Worm (Caenorhabditis elegans): ENCODE measurements around the gene clec-68.

Gene clec-68

ce11 chrIV:3892027-3892426, 34.2 kb upstream of the clec-68 start, which contains the start of gene F56D6.9:
F56D6.9 (plus strand) TSS chrIV:3892327.
- no peak for TF ChIP-seq crh-2 (tag; optimal IDR thresholded peaks at IDR 0.05)
- no peak for TF ChIP-seq lin-39 (tag; optimal IDR thresholded peaks at IDR 0.05)
- TF ChIP-seq nhr-10 (tag; optimal IDR thresholded peaks at IDR 0.05) = no peak
- no peak for TF ChIP-seq lin-13 (GFP tag; optimal IDR thresholded peaks at IDR 0.05)
- TF ChIP-seq lsy-2 (tag; optimal IDR thresholded peaks at IDR 0.05) = no peak

DNA sequence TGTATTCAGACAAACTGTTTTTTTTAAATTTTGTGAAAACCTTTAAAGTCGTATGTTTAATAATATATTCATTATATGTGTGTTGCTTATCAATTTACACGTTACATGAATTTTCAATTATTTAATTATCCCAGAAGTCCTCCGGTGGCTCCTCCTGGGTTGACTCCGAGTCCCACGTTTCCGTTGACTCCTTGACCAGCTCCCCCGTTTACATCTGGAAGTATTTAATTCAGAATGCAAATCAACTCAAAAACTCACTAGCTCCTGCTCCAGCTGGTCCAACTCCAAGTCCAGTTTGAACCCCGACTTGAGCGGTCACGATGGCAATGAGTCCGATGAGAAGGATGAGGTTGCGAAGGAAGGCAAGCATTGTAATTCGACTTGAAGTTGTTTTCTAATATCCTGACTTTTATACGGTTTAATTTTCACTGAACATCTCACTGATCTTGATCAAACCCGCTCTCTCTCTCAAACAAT, 32.2 kb upstream of the clec-68 start, which contains the start of gene F56D6.8:
TSS of gene F56D6.8 (minus strand) at position 427 of the 477 bp plus-strand sequence.
- TF ChIP-seq C34F6.9 (tag; optimal IDR thresholded peaks at IDR 0.05) (no peak), mab-5 (tag; optimal IDR thresholded peaks at IDR 0.05) (no peak), sem-4 (tag; optimal IDR thresholded peaks at IDR 0.05) (no peak), ceh-82 (tag; optimal IDR thresholded peaks at IDR 0.05) (no peak)

ce11 chrIV:3894770-3895169, 31.4 kb upstream of the clec-68 start, which contains the start of gene dct-8:
dct-8 (plus strand) TSS chrIV:3895070.
- TF ChIP-seq nhr-23 (tag; optimal IDR thresholded peaks at IDR 0.05) (no peak), unc-39 (tag; optimal IDR thresholded peaks at IDR 0.05) (no peak), fos-1 (tag; optimal IDR thresholded peaks at IDR 0.05) (no peak), nhr-11 (tag; optimal IDR thresholded peaks at IDR 0.05) (no peak), blmp-1 (tag; optimal IDR thresholded peaks at IDR 0.05; ENCODE audit: insufficient read depth) (no peak), sma-3 (GFP tag; optimal IDR thresholded peaks at IDR 0.05) (no peak), nhr-6 (tag; optimal IDR thresholded peaks at IDR 0.05) (no peak), peb-1 (tag; optimal IDR thresholded peaks at IDR 0.05) (no peak), gmeb-1 (tag; optimal IDR thresholded peaks at IDR 0.05) (no peak), zag-1 (tag; optimal IDR thresholded peaks at IDR 0.05) (no peak), sma-9 (GFP tag; optimal IDR thresholded peaks at IDR 0.05) (no peak), sma-9 (tag; optimal IDR thresholded peaks at IDR 0.05) (no peak)

DNA sequence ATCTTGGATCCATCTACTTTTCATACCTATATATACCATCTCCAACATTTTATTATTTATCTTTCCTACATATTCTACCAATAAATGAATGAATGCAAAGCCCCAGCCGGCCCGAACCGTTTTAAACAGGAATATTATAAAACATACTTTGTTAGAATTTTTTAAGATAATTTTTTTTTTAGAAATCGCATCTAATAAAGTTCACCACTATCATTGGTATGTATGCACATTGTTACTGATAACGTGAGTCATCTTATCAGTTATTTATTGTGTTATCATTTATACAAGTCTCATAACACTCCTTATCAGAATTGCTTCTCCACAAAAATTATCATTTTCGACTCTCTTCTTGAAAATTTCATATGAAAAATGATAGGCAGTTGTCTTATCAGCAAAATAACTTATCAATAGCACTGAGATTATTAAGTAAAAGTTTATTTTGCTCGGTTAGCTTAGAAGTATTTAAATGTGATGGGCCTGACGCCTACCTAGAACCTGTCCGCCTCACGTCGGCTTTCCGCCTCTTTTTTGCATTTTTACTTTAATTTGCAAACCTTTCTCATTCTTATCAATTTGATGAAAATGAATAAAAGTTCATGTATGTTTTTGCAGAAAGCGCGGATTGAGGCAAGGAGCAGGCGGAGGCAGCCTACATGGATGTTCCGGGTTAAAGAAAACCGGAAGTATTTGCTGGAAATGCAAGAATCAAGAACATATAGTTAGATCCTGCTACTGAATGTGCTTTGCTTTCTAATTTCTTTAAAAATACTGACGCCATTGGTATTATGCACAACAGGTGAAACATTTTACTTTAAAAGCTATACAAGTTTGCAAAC, 26.3 kb upstream of the clec-68 start, which contains the start of gene srz-62:
TSS of gene srz-62 (plus strand) at position 786 of the 836 bp plus-strand sequence.
- TF ChIP-seq zag-1 (tag; optimal IDR thresholded peaks at IDR 0.05) = no peak
- no peak for TF ChIP-seq mab-5 (tag; optimal IDR thresholded peaks at IDR 0.05)
- TF ChIP-seq mdl-1 (tag; optimal IDR thresholded peaks at IDR 0.05) = peak in 1 of 2 experiments; percentile 55
- no peak for TF ChIP-seq C34F6.9 (tag; optimal IDR thresholded peaks at IDR 0.05)
- no peak for TF ChIP-seq peb-1 (tag; optimal IDR thresholded peaks at IDR 0.05)
- TF ChIP-seq dmd-4 (tag; optimal IDR thresholded peaks at IDR 0.05) = no peak
- TF ChIP-seq ZK546.5 (tag; optimal IDR thresholded peaks at IDR 0.05) = no peak
- TF ChIP-seq sma-9 (GFP tag; optimal IDR thresholded peaks at IDR 0.05) = peak; percentile 49
- no peak for TF ChIP-seq sma-9 (tag; optimal IDR thresholded peaks at IDR 0.05)
- TF ChIP-seq skn-1 (tag; optimal IDR thresholded peaks at IDR 0.05) = no peak
- no peak for TF ChIP-seq lin-13 (GFP tag; optimal IDR thresholded peaks at IDR 0.05)
- TF ChIP-seq ztf-11 (tag; optimal IDR thresholded peaks at IDR 0.05) = no peak
- TF ChIP-seq egl-27 (tag; optimal IDR thresholded peaks at IDR 0.05) = peak; percentile 92
- peak; percentile 100 for TF ChIP-seq fos-1 (tag; optimal IDR thresholded peaks at IDR 0.05)
- no peak for TF ChIP-seq nhr-23 (tag; optimal IDR thresholded peaks at IDR 0.05)
- no peak for TF ChIP-seq alr-1 (tag; optimal IDR thresholded peaks at IDR 0.05)
- TF ChIP-seq unc-39 (tag; optimal IDR thresholded peaks at IDR 0.05) = no peak
- TF ChIP-seq nhr-11 (tag; optimal IDR thresholded peaks at IDR 0.05) = no peak
- no peak for TF ChIP-seq sma-3 (GFP tag; optimal IDR thresholded peaks at IDR 0.05)
- no peak for TF ChIP-seq elt-3 (tag; optimal IDR thresholded peaks at IDR 0.05)
- peak; percentile 72 for TF ChIP-seq gmeb-1 (tag; optimal IDR thresholded peaks at IDR 0.05)
- no peak for TF ChIP-seq sem-4 (tag; optimal IDR thresholded peaks at IDR 0.05)
- no peak for TF ChIP-seq elt-1 (tag; optimal IDR thresholded peaks at IDR 0.05)
- peak; percentile 48 for TF ChIP-seq crh-2 (tag; optimal IDR thresholded peaks at IDR 0.05)
- TF ChIP-seq Y55F3AM.14 (GFP tag; optimal IDR thresholded peaks at IDR 0.05) = no peak
- no peak for TF ChIP-seq blmp-1 (tag; optimal IDR thresholded peaks at IDR 0.05; ENCODE audit: insufficient read depth)
- no peak for TF ChIP-seq ztf-1 (GFP tag; conservative IDR thresholded peaks at IDR 0.05)
- no peak for TF ChIP-seq ceh-16 (tag; optimal IDR thresholded peaks at IDR 0.05)
- TF ChIP-seq ztf-4 (tag; optimal IDR thresholded peaks at IDR 0.05) = no peak
- TF ChIP-seq ama-1 (optimal IDR thresholded peaks at IDR 0.05) = no peak
- TF ChIP-seq lin-11 (tag; optimal IDR thresholded peaks at IDR 0.05) = no peak
- TF ChIP-seq lsy-2 (tag; optimal IDR thresholded peaks at IDR 0.05) = no peak
- TF ChIP-seq mbf-1 (tag; optimal IDR thresholded peaks at IDR 0.05) = no peak
- TF ChIP-seq snpc-4 (tag; optimal IDR thresholded peaks at IDR 0.05) = no peak
- no peak for TF ChIP-seq nhr-237 (tag; optimal IDR thresholded peaks at IDR 0.05)
- no peak for TF ChIP-seq F13H6.1 (tag; optimal IDR thresholded peaks at IDR 0.05)
- TF ChIP-seq lin-39 (tag; optimal IDR thresholded peaks at IDR 0.05) = no peak
- no peak for TF ChIP-seq nhr-21 (tag; optimal IDR thresholded peaks at IDR 0.05)
- TF ChIP-seq nhr-25 (tag; optimal IDR thresholded peaks at IDR 0.05) = no peak
- no peak for TF ChIP-seq unc-62 (GFP tag; optimal IDR thresholded peaks at IDR 0.05)
- no peak for TF ChIP-seq ceh-82 (tag; optimal IDR thresholded peaks at IDR 0.05)
- no peak for TF ChIP-seq R02D3.7 (tag; optimal IDR thresholded peaks at IDR 0.05)
